Worm (Caenorhabditis elegans): ENCODE data around the gene DH11.5.

- TF ChIP-seq sdc-2 (tag; optimal IDR thresholded peaks at IDR 0.05) (no peak), nhr-11 (tag; optimal IDR thresholded peaks at IDR 0.05) (no peak), pat-9 (tag; optimal IDR thresholded peaks at IDR 0.05) (no peak), ceh-22 (tag; optimal IDR thresholded peaks at IDR 0.05) (no peak), ceh-30 (tag; optimal IDR thresholded peaks at IDR 0.05) (no peak), lin-11 (tag; optimal IDR thresholded peaks at IDR 0.05) (no peak), ttx-3 (tag; optimal IDR thresholded peaks at IDR 0.05) (no peak)
These were observed 65.2 kb downstream of the DH11.5 start for ce11 chrII:8041642-8042041.

Measured in whole organism, late embryonic.